Fruit fly (Drosophila melanogaster) whole organism, embryonic: Measurements from ENCODE around the gene CG17124.

Experiments
- Abd-B ChIP-seq: fragments of 200-800 bp; sonication (Bioruptor generic); optimal IDR thresholded peaks from 2 replicates; lab custom pipeline; 2018; ENCODE audit warnings: missing biosample characterization, mild to moderate bottlenecking, missing genetic modification characterization, moderate library complexity
- B-H1 ChIP-seq: fragments of 200-800 bp; sonication (Bioruptor generic); IDR thresholded peaks from 3 replicates; pipeline ENCODE4 v1.3.6; 2022; ENCODE audit warnings: missing biosample characterization, missing genetic modification characterization
- B-H2 ChIP-seq: fragments of 200-800 bp; sonication (Bioruptor generic); optimal IDR thresholded peaks from 2 replicates; lab custom pipeline; 2018; ENCODE audit warnings: missing biosample characterization, mild to moderate bottlenecking, missing genetic modification characterization
- CG10366 ChIP-seq: fragments of 200-800 bp; sonication (Bioruptor generic); IDR thresholded peaks from 2 replicates; pipeline ENCODE4 v1.3.6; 2022; ENCODE audit warnings: missing biosample characterization, missing genetic modification characterization
- CG11695 ChIP-seq: fragments of 200-800 bp; sonication (Bioruptor generic); IDR thresholded peaks from 3 replicates; pipeline ENCODE4 v1.3.6; 2022; ENCODE audit warnings: missing biosample characterization, missing genetic modification characterization
- CG12219 ChIP-seq: fragments of 200-800 bp; sonication (Bioruptor generic); optimal IDR thresholded peaks from 3 replicates; lab custom pipeline; 2018; ENCODE audit warnings: missing biosample characterization, mild to moderate bottlenecking, missing genetic modification characterization
- CG12769 ChIP-seq: fragments of 200-800 bp; sonication (Bioruptor generic); optimal IDR thresholded peaks from 2 replicates; lab custom pipeline; 2019; ENCODE audit warnings: missing biosample characterization, mild to moderate bottlenecking, missing genetic modification characterization, moderate library complexity
- CG14014 ChIP-seq: fragments of 200-800 bp; sonication (Bioruptor generic); IDR thresholded peaks from 2 replicates; pipeline ENCODE4 v1.3.6; 2022; ENCODE audit warnings: missing biosample characterization, missing genetic modification characterization
- CG14050 ChIP-seq: fragments of 200-800 bp; sonication (Bioruptor generic); IDR thresholded peaks from 3 replicates; pipeline ENCODE4 v1.3.6; 2022; ENCODE audit warnings: missing biosample characterization, missing genetic modification characterization
- CG14965 ChIP-seq: fragments of 200-800 bp; sonication (Bioruptor generic); optimal IDR thresholded peaks from 2 replicates; lab custom pipeline; 2016; ENCODE audit warnings: missing biosample characterization, missing genetic modification characterization, borderline replicate concordance
- CG15601 ChIP-seq: fragments of 200-800 bp; sonication (Bioruptor generic); optimal IDR thresholded peaks from 3 replicates; lab custom pipeline; 2019; ENCODE audit warnings: missing biosample characterization, mild to moderate bottlenecking, missing genetic modification characterization, moderate library complexity
- CG17186 ChIP-seq: fragments of 200-800 bp; sonication (Bioruptor generic); optimal IDR thresholded peaks from 3 replicates; lab custom pipeline; 2017; ENCODE audit warnings: missing biosample characterization, missing genetic modification reagents, missing genetic modification characterization
- CG18476 ChIP-seq: fragments of 200-800 bp; sonication (Bioruptor generic); optimal IDR thresholded peaks from 2 replicates; lab custom pipeline; 2016; ENCODE audit warnings: missing biosample characterization, mild to moderate bottlenecking, missing genetic modification characterization
- CG2202 ChIP-seq: fragments of 200-800 bp; sonication (Bioruptor generic); optimal IDR thresholded peaks from 2 replicates; lab custom pipeline; 2018; ENCODE audit warnings: missing biosample characterization, mild to moderate bottlenecking, missing genetic modification characterization
- CG2712 ChIP-seq: fragments of 200-800 bp; optimal IDR thresholded peaks from 3 replicates; lab custom pipeline; 2019; ENCODE audit warnings: missing biosample characterization, mild to moderate bottlenecking, missing genetic modification characterization, moderate library complexity
- CG2875 ChIP-seq: fragments of 200-800 bp; sonication (Bioruptor generic); optimal IDR thresholded peaks from 2 replicates; lab custom pipeline; 2017; ENCODE audit warnings: missing biosample characterization, mild to moderate bottlenecking, missing genetic modification characterization, missing genetic modification reagents
- CG3726 ChIP-seq: fragments of 200-800 bp; sonication (Bioruptor generic); IDR thresholded peaks from 3 replicates; pipeline ENCODE4, ENCODE4 v1.3.6; 2022; ENCODE audit warnings: missing biosample characterization, missing genetic modification characterization
- CG3847 ChIP-seq: fragments of 200-800 bp; sonication (Bioruptor generic); IDR thresholded peaks from 2 replicates; pipeline ENCODE4 v1.3.6; 2022; ENCODE audit warnings: missing biosample characterization, missing genetic modification characterization
- CG4730 ChIP-seq: fragments of 200-800 bp; sonication (Bioruptor generic); IDR thresholded peaks from 2 replicates; pipeline ENCODE4 v1.3.6; 2022; ENCODE audit warnings: missing biosample characterization, missing genetic modification characterization
- CG5953 ChIP-seq: fragments of 200-800 bp; sonication (Bioruptor generic); IDR thresholded peaks from 2 replicates; pipeline ENCODE4 v1.3.6; 2022; ENCODE audit warnings: missing biosample characterization, missing genetic modification characterization
- CG6791 ChIP-seq: fragments of 200-800 bp; sonication (Bioruptor generic); IDR thresholded peaks from 3 replicates; pipeline ENCODE4 v1.3.6; 2022; ENCODE audit warnings: missing biosample characterization, missing genetic modification characterization; ENCODE audit not compliant: partially characterized antibody
- CG7357 ChIP-seq: fragments of 200-800 bp; sonication (Bioruptor generic); IDR thresholded peaks from 3 replicates; pipeline ENCODE4 v1.3.6; 2022; ENCODE audit warnings: missing biosample characterization, missing genetic modification characterization
- CG7372 ChIP-seq: fragments of 200-800 bp; sonication (Bioruptor generic); IDR thresholded peaks from 2 replicates; pipeline ENCODE4 v1.3.6; 2022; ENCODE audit warnings: missing biosample characterization, missing genetic modification characterization
- CG7839 ChIP-seq: fragments of 200-800 bp; sonication (Bioruptor generic); optimal IDR thresholded peaks from 3 replicates; lab custom pipeline; 2018; ENCODE audit warnings: missing biosample characterization, mild to moderate bottlenecking, missing genetic modification characterization, moderate library complexity
- CTCF ChIP-seq: fragments of 200-800 bp; sonication (Bioruptor generic); optimal IDR thresholded peaks from 2 replicates; lab custom pipeline; 2017; ENCODE audit warnings: missing biosample characterization, mild to moderate bottlenecking, missing genetic modification characterization, moderate library complexity
- D19B ChIP-seq: fragments of 200-800 bp; sonication (Bioruptor generic); optimal IDR thresholded peaks from 2 replicates; lab custom pipeline; 2017; ENCODE audit warnings: missing biosample characterization, mild to moderate bottlenecking, missing genetic modification characterization
- E2f1 ChIP-seq: fragments of 200-800 bp; sonication (Bioruptor generic); IDR thresholded peaks from 2 replicates; pipeline ENCODE4 v1.3.6; 2022; ENCODE audit warnings: missing biosample characterization, missing genetic modification characterization
- Fer1 ChIP-seq: fragments of 200-800 bp; sonication (Bioruptor generic); optimal IDR thresholded peaks from 2 replicates; lab custom pipeline; 2017; ENCODE audit warnings: missing biosample characterization, mild to moderate bottlenecking, missing genetic modification characterization
- Fer3 ChIP-seq: fragments of 200-800 bp; sonication (Bioruptor generic); optimal IDR thresholded peaks from 2 replicates; lab custom pipeline; 2018; ENCODE audit warnings: missing biosample characterization, mild to moderate bottlenecking, missing genetic modification characterization, moderate library complexity
- Hmr ChIP-seq: fragments of 200-800 bp; sonication (Bioruptor generic); optimal IDR thresholded peaks from 3 replicates; lab custom pipeline; 2017; ENCODE audit warnings: mild to moderate bottlenecking, missing biosample characterization, missing genetic modification reagents, missing genetic modification characterization
- Hr3 ChIP-seq: fragments of 200-800 bp; sonication (Bioruptor generic); optimal IDR thresholded peaks from 3 replicates; lab custom pipeline; 2016; ENCODE audit warnings: missing biosample characterization, missing genetic modification characterization
- Hsf ChIP-seq: fragments of 200-800 bp; sonication (Bioruptor generic); optimal IDR thresholded peaks from 3 replicates; lab custom pipeline; 2016; ENCODE audit warnings: missing biosample characterization, missing genetic modification characterization
- Jarid2 ChIP-seq: fragments of 200-800 bp; sonication (Bioruptor generic); optimal IDR thresholded peaks from 3 replicates; lab custom pipeline; 2017; ENCODE audit warnings: mild to moderate bottlenecking, missing biosample characterization, missing genetic modification reagents, missing genetic modification characterization
- Nf-YB ChIP-seq: fragments of 200-800 bp; sonication (Bioruptor generic); optimal IDR thresholded peaks from 3 replicates; lab custom pipeline; 2019; ENCODE audit warnings: missing biosample characterization, mild to moderate bottlenecking, missing genetic modification characterization, moderate library complexity
- Rfx ChIP-seq: fragments of 200-800 bp; sonication (Bioruptor generic); IDR thresholded peaks from 2 replicates; pipeline ENCODE4 v1.3.6; 2022; ENCODE audit warnings: missing biosample characterization, missing genetic modification characterization
- Sin3A ChIP-seq: fragments of >200 bp; optimal IDR thresholded peaks from 2 replicates; lab custom pipeline; 2018
- Tbp ChIP-seq: fragments of >200 bp; optimal IDR thresholded peaks from 2 replicates; lab custom pipeline; 2018; ENCODE audit warnings: missing biosample characterization, missing genetic modification characterization
- YL-1 ChIP-seq: fragments of 200-800 bp; sonication (Bioruptor generic); optimal IDR thresholded peaks from 3 replicates; lab custom pipeline; 2017; ENCODE audit warnings: missing biosample characterization, mild to moderate bottlenecking, missing genetic modification characterization
- amos ChIP-seq: fragments of 200-800 bp; sonication (Bioruptor generic); IDR thresholded peaks from 2 replicates; pipeline ENCODE4 v1.3.6; 2022; ENCODE audit warnings: missing biosample characterization, missing genetic modification characterization; ENCODE audit not compliant: partially characterized antibody
- corto ChIP-seq: fragments of 200-800 bp; sonication (Bioruptor generic); optimal IDR thresholded peaks from 2 replicates; lab custom pipeline; 2016; ENCODE audit warnings: missing biosample characterization, mild to moderate bottlenecking, missing genetic modification characterization, moderate library complexity
- crc ChIP-seq: fragments of 200-800 bp; sonication (Bioruptor generic); optimal IDR thresholded peaks from 2 replicates; lab custom pipeline; 2016; ENCODE audit warnings: missing biosample characterization, missing genetic modification characterization
- dysf ChIP-seq: fragments of 200-800 bp; sonication (Bioruptor generic); IDR thresholded peaks from 3 replicates; pipeline ENCODE4 v1.3.6; 2022; ENCODE audit warnings: missing biosample characterization, missing genetic modification characterization
- grau ChIP-seq: fragments of 200-800 bp; optimal IDR thresholded peaks from 3 replicates; lab custom pipeline; 2019; ENCODE audit warnings: missing biosample characterization, mild to moderate bottlenecking, missing genetic modification characterization, moderate library complexity
- hth ChIP-seq: fragments of >200 bp; optimal IDR thresholded peaks from 2 replicates; lab custom pipeline; 2017; ENCODE audit warnings: inconsistent platforms
- p53 ChIP-seq: fragments of 200-800 bp; sonication (Bioruptor generic); optimal IDR thresholded peaks from 2 replicates; lab custom pipeline; 2016; ENCODE audit warnings: missing biosample characterization, missing genetic modification characterization
- phol ChIP-seq: fragments of 200-800 bp; sonication (Bioruptor generic); optimal IDR thresholded peaks from 3 replicates; lab custom pipeline; 2018; ENCODE audit warnings: missing biosample characterization, mild to moderate bottlenecking, missing genetic modification characterization, moderate library complexity
- pnt ChIP-seq: fragments of 200-800 bp; sonication (Bioruptor generic); optimal IDR thresholded peaks from 3 replicates; lab custom pipeline; 2016; ENCODE audit warnings: missing biosample characterization, missing genetic modification characterization
- slou ChIP-seq: fragments of 200-800 bp; sonication (Bioruptor generic); optimal IDR thresholded peaks from 3 replicates; lab custom pipeline; 2016; ENCODE audit warnings: missing biosample characterization, missing genetic modification characterization
- sob ChIP-seq: fragments of 200-800 bp; sonication (Bioruptor generic); IDR thresholded peaks from 2 replicates; pipeline ENCODE4 v1.3.6; 2022; ENCODE audit warnings: missing biosample characterization, missing genetic modification characterization
- tin ChIP-seq: fragments of 200-800 bp; sonication (Bioruptor generic); optimal IDR thresholded peaks from 3 replicates; lab custom pipeline; 2016; ENCODE audit warnings: missing biosample characterization, missing genetic modification characterization
- trem ChIP-seq: fragments of 200-800 bp; optimal IDR thresholded peaks from 3 replicates; lab custom pipeline; 2019; ENCODE audit warnings: missing biosample characterization, mild to moderate bottlenecking, missing genetic modification characterization, moderate library complexity
- trh ChIP-seq: fragments of 200-800 bp; sonication (Bioruptor generic); optimal IDR thresholded peaks from 2 replicates; lab custom pipeline; 2016; ENCODE audit warnings: missing biosample characterization, missing genetic modification characterization

CG17124 gene

DNA sequence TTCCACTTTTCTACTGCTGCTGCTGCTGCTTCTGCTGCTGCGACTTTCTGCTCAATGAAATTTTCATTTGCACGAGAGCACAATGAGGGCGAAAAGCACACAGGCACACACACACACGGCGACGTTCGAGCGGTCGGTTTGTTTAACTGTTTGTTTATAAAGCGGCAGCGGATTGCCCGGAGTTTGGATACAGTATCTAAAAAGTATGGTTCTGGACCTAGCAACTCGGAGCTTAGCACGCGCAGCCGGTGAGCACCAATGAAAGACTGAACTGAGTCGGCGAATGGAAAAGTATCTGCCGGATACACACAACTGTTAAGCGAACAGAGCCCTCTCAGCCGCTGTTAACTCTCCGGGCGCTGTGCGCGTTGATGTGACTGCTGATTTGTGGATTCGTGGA is at the start of gene CG17124:
Gene CG17124 (minus strand): TSS at position 277 of the 400 bp plus-strand sequence.
- TF ChIP-seq pnt (GFP tag; lab: Kevin White, UChicago) (no peak), Fer3 (peak; percentile 10), CG2202 (no peak), Tbp (GFP tag; lab: Kevin White, UChicago) (no peak), hth (lab: Kevin White, UChicago) (no peak), CG14050 (GFP tag; lab: Robert Waterston, UW) (no peak), CG2875 (GFP tag; lab: Kevin White, UChicago) (no peak), trem (tag; lab: Kevin White, UChicago) (no peak), CG12769 (tag; lab: Kevin White, UChicago) (peak; percentile 77), CG4730 (GFP tag; lab: Robert Waterston, UW) (0 out of 2 replicates have a peak, but pooled peaks have one; percentile 11), dysf (GFP tag; lab: Robert Waterston, UW) (0 out of 3 replicates have a peak, but pooled peaks have one; percentile 15), corto (GFP tag; lab: Kevin White, UChicago) (no peak), CG3847 (GFP tag; lab: Robert Waterston, UW) (no peak), tin (no peak), CG18476 (GFP tag; lab: Kevin White, UChicago) (no peak), CG6791 (peak; percentile 48; the same call in 2 of the 3 replicates), CG5953 (GFP tag; lab: Robert Waterston, UW) (0 out of 2 replicates have a peak, but pooled peaks have one; percentile 51), CG2712 (tag; lab: Kevin White, UChicago) (peak; percentile 19), CG14965 (GFP tag; lab: Kevin White, UChicago) (no peak), YL-1 (GFP tag; lab: Kevin White, UChicago) (peak; percentile 7), Abd-B (GFP tag; lab: Kevin White, UChicago) (no peak), CG7357 (GFP tag; lab: Robert Waterston, UW) (no peak), Rfx (GFP tag; lab: Robert Waterston, UW) (peak; percentile 51; the same call in 1 of the 2 replicates), D19B (no peak), Hmr (peak; percentile 65), trh (GFP tag; lab: Kevin White, UChicago) (no peak), phol (tag; lab: Kevin White, UChicago) (no peak), crc (GFP tag; lab: Kevin White, UChicago) (no peak), CTCF (no peak), Sin3A (lab: Kevin White, UChicago) (no peak), B-H2 (GFP tag; lab: Kevin White, UChicago) (peak; percentile 68), grau (tag; lab: Kevin White, UChicago) (peak; percentile 23), CG7839 (tag; lab: Kevin White, UChicago) (peak; percentile 24), Nf-YB (GFP tag; lab: Kevin White, UChicago) (no peak), CG10366 (no peak), slou (GFP tag; lab: Kevin White, UChicago) (no peak), B-H1 (GFP tag; lab: Robert Waterston, UW) (no peak; the same call in 2 of the 3 replicates), CG17186 (GFP tag; lab: Kevin White, UChicago) (peak; percentile 0), Fer1 (GFP tag; lab: Kevin White, UChicago) (peak; percentile 72), Hsf (GFP tag; lab: Kevin White, UChicago) (no peak), E2f1 (GFP tag; lab: Robert Waterston, UW) (no peak), amos (peak; percentile 40; the same call in 1 of the 2 replicates), Jarid2 (GFP tag; lab: Kevin White, UChicago) (peak; percentile 97), CG12219 (peak; percentile 23), CG15601 (tag; lab: Kevin White, UChicago) (peak; percentile 22), CG7372 (GFP tag; lab: Robert Waterston, UW) (no peak), p53 (GFP tag; lab: Kevin White, UChicago) (no peak), sob (GFP tag; lab: Robert Waterston, UW) (peak; percentile 57; the same call in 1 of the 2 replicates), CG14014 (GFP tag; lab: Robert Waterston, UW) (no peak), CG3726 (no peak), Hr3 (no peak), CG11695 (GFP tag; lab: Robert Waterston, UW) (peak; percentile 36; the same call in 1 of the 3 replicates)
